Worm (Caenorhabditis elegans) whole organism, young adult: ENCODE measurements around the gene ctps-1.

Experiments
- B0261.1 ChIP-seq: sonication (generic microtip); optimal IDR thresholded peaks from 2 replicates; lab custom pipeline; 2016; ENCODE audit warnings: mild to moderate bottlenecking, missing genetic modification characterization, moderate library complexity, missing compliant biosample characterization
- B0336.3 ChIP-seq: fragments of 200-800 bp; sonication (Bioruptor generic); IDR thresholded peaks from 2 replicates; pipeline ENCODE4 v1.3.6; 2022; ENCODE audit warnings: missing genetic modification characterization, missing compliant biosample characterization
- F22D6.2 ChIP-seq: sonication (generic microtip); optimal IDR thresholded peaks from 2 replicates; lab custom pipeline; 2016; ENCODE audit warnings: mild to moderate bottlenecking, missing genetic modification characterization, missing compliant biosample characterization
- F37B4.10 ChIP-seq: fragments of 200-800 bp; sonication (Bioruptor generic); IDR thresholded peaks from 2 replicates; pipeline ENCODE4 v1.3.6; 2022; ENCODE audit warnings: missing genetic modification characterization, missing compliant biosample characterization
- K11D2.4 ChIP-seq: fragments of 200-800 bp; sonication (Bioruptor generic); IDR thresholded peaks from 2 replicates; pipeline ENCODE4 v1.3.6; 2022; ENCODE audit warnings: missing genetic modification reagents, missing genetic modification characterization, missing compliant biosample characterization
- T26A5.8 ChIP-seq: sonication (generic microtip); optimal IDR thresholded peaks from 2 replicates; lab custom pipeline; 2016; ENCODE audit warnings: missing genetic modification characterization, missing compliant biosample characterization
- Y67H2A.10 ChIP-seq: fragments of 200-800 bp; sonication (Bioruptor generic); conservative IDR thresholded peaks from 2 replicates; pipeline ENCODE4 v1.3.6; 2022; ENCODE audit warnings: missing genetic modification reagents, missing genetic modification characterization, missing compliant biosample characterization
- ZK185.1 ChIP-seq: sonication (generic microtip); optimal IDR thresholded peaks from 2 replicates; lab custom pipeline; 2016; ENCODE audit warnings: mild to moderate bottlenecking, missing genetic modification characterization, missing compliant biosample characterization; ENCODE audit not compliant: poor library complexity, severe bottlenecking
- aptf-3 ChIP-seq: fragments of 200-800 bp; sonication (Bioruptor generic); IDR thresholded peaks from 2 replicates; pipeline ENCODE4 v1.3.6; 2022; ENCODE audit warnings: missing genetic modification characterization, missing compliant biosample characterization
- atf-7 ChIP-seq: sonication (generic microtip); optimal IDR thresholded peaks from 2 replicates; lab custom pipeline; 2017; ENCODE audit warnings: mild to moderate bottlenecking, missing genetic modification characterization, missing compliant biosample characterization
- attf-5 ChIP-seq: fragments of 200-800 bp; sonication (Bioruptor generic); optimal IDR thresholded peaks from 2 replicates; lab custom pipeline; 2018; ENCODE audit warnings: mild to moderate bottlenecking, missing genetic modification characterization, missing compliant biosample characterization
- bed-2 ChIP-seq: fragments of 200-800 bp; sonication (Bioruptor generic); IDR thresholded peaks from 2 replicates; pipeline ENCODE4 v1.3.6; 2022; ENCODE audit warnings: missing genetic modification reagents, missing genetic modification characterization, missing compliant biosample characterization
- cebp-2 ChIP-seq: fragments of 200-800 bp; sonication (Bioruptor generic); IDR thresholded peaks from 2 replicates; pipeline ENCODE4 v1.3.6; 2022; ENCODE audit warnings: missing genetic modification characterization, missing compliant biosample characterization
- ceh-40 ChIP-seq: fragments of 200-800 bp; sonication (Bioruptor generic); IDR thresholded peaks from 2 replicates; pipeline ENCODE4 v1.3.6; 2022; ENCODE audit warnings: missing genetic modification characterization, missing compliant biosample characterization
- ceh-58 ChIP-seq: fragments of 200-800 bp; sonication (Bioruptor generic); IDR thresholded peaks from 2 replicates; pipeline ENCODE4 v1.3.6; 2022; ENCODE audit warnings: missing genetic modification characterization, missing compliant biosample characterization
- die-1 ChIP-seq: sonication (generic microtip); optimal IDR thresholded peaks from 2 replicates; lab custom pipeline; 2016; ENCODE audit warnings: missing genotype, mild to moderate bottlenecking, missing genetic modification characterization, missing compliant biosample characterization
- dox-1 ChIP-seq: fragments of 200-800 bp; sonication (Bioruptor generic); IDR thresholded peaks from 2 replicates; pipeline ENCODE4 v1.3.6; 2022; ENCODE audit warnings: missing genetic modification reagents, missing genetic modification characterization, missing compliant biosample characterization
- dpff-1 ChIP-seq: sonication (generic microtip); optimal IDR thresholded peaks from 2 replicates; lab custom pipeline; 2017; ENCODE audit warnings: mild to moderate bottlenecking, missing genetic modification characterization, missing compliant biosample characterization
- egrh-3 ChIP-seq: fragments of 200-800 bp; sonication (Bioruptor generic); IDR thresholded peaks from 2 replicates; pipeline ENCODE4 v1.3.6; 2022; ENCODE audit warnings: missing genetic modification reagents, missing genetic modification characterization, missing compliant biosample characterization
- ekl-4 ChIP-seq: fragments of 200-800 bp; sonication (Bioruptor generic); IDR thresholded peaks from 2 replicates; pipeline ENCODE4 v1.3.6; 2022; ENCODE audit warnings: missing genetic modification reagents, missing genetic modification characterization, missing compliant biosample characterization
- fkh-3 ChIP-seq: sonication (generic microtip); optimal IDR thresholded peaks from 2 replicates; lab custom pipeline; 2016; ENCODE audit warnings: mild to moderate bottlenecking, missing genetic modification characterization, missing compliant biosample characterization
- hlh-12 ChIP-seq: sonication (generic microtip); optimal IDR thresholded peaks from 2 replicates; lab custom pipeline; 2016; ENCODE audit warnings: missing genetic modification characterization, missing compliant biosample characterization
- hmg-1.2 ChIP-seq: fragments of 200-800 bp; sonication (Bioruptor generic); IDR thresholded peaks from 2 replicates; pipeline ENCODE4 v1.3.6; 2022; ENCODE audit warnings: missing genetic modification reagents, missing genetic modification characterization, missing compliant biosample characterization
- hrde-1 ChIP-seq: sonication (generic microtip); optimal IDR thresholded peaks from 2 replicates; lab custom pipeline; 2016; ENCODE audit warnings: missing genetic modification characterization, mild to moderate bottlenecking, missing compliant biosample characterization, moderate library complexity, missing genotype, missing genetic modification reagents, borderline replicate concordance
- lag-1 ChIP-seq: fragments of 200-800 bp; sonication (Bioruptor generic); IDR thresholded peaks from 2 replicates; pipeline ENCODE4 v1.3.6; 2022; ENCODE audit warnings: missing genetic modification reagents, missing genetic modification characterization, missing compliant biosample characterization
- lin-40 ChIP-seq: sonication (generic microtip); optimal IDR thresholded peaks from 2 replicates; lab custom pipeline; 2016; ENCODE audit warnings: missing genetic modification characterization, mild to moderate bottlenecking, missing compliant biosample characterization, missing genotype, missing genetic modification reagents
- lir-1 ChIP-seq: fragments of 200-800 bp; sonication (Bioruptor generic); conservative IDR thresholded peaks from 2 replicates; pipeline ENCODE4 v1.3.6; 2022; ENCODE audit warnings: missing genetic modification reagents, missing genetic modification characterization, missing compliant biosample characterization
- madf-10 ChIP-seq: sonication (generic microtip); optimal IDR thresholded peaks from 2 replicates; lab custom pipeline; 2016; ENCODE audit warnings: mild to moderate bottlenecking, missing genetic modification characterization, missing compliant biosample characterization
- madf-6 ChIP-seq: fragments of 200-800 bp; sonication (Bioruptor generic); IDR thresholded peaks from 2 replicates; pipeline ENCODE4 v1.3.6; 2022; ENCODE audit warnings: missing genetic modification reagents, missing genetic modification characterization, missing compliant biosample characterization
- nfya-1 ChIP-seq: sonication (generic microtip); optimal IDR thresholded peaks from 2 replicates; lab custom pipeline; 2017; ENCODE audit warnings: antibody characterized with exemption, missing compliant biosample characterization, missing genetic modification characterization, borderline replicate concordance; ENCODE audit not compliant: insufficient read depth
- nhr-120 ChIP-seq: fragments of 200-800 bp; sonication (Bioruptor generic); IDR thresholded peaks from 2 replicates; pipeline ENCODE4 v1.3.6; 2022; ENCODE audit warnings: missing genetic modification characterization, missing compliant biosample characterization
- nhr-80 ChIP-seq: sonication (generic microtip); optimal IDR thresholded peaks from 2 replicates; lab custom pipeline; 2016; ENCODE audit warnings: missing genetic modification characterization, missing compliant biosample characterization
- repo-1 ChIP-seq: sonication (generic microtip); optimal IDR thresholded peaks from 2 replicates; lab custom pipeline; 2017; ENCODE audit warnings: mild to moderate bottlenecking, missing genetic modification characterization, missing compliant biosample characterization
- rpc-1 ChIP-seq, 2 experiments: fragments of 150-350 bp in 1 of 2; sonication (generic microtip) in 1 of 2; optimal IDR thresholded peaks; 2 replicates each; lab custom pipeline; 2014 to 2018; ENCODE audit warnings: missing biosample characterization in 1 of 2, missing genetic modification characterization in 1 of 2, missing genetic modification reagents in 1 of 2, missing genotype in 1 of 2
- sea-2 ChIP-seq: fragments of 200-800 bp; sonication (Bioruptor generic); IDR thresholded peaks from 2 replicates; pipeline ENCODE4 v1.3.6; 2022; ENCODE audit warnings: missing genetic modification characterization, missing compliant biosample characterization
- snpc-1.3 ChIP-seq: sonication (generic microtip); optimal IDR thresholded peaks from 2 replicates; lab custom pipeline; 2017; ENCODE audit warnings: missing genetic modification characterization, mild to moderate bottlenecking, missing compliant biosample characterization, antibody characterized with exemption, moderate library complexity, missing genotype, missing genetic modification reagents; ENCODE audit not compliant: insufficient read depth
- snpc-4 ChIP-seq, 5 experiments: fragments of 150-350 bp in 1 of 5; sonication (generic microtip) in 4 of 5; optimal IDR thresholded peaks; 2 replicates each; lab custom pipeline; 2014 to 2018; ENCODE audit warnings: missing genetic modification characterization in 5 of 5, missing biosample characterization in 3 of 5, antibody characterized with exemption in 2 of 5, mild to moderate bottlenecking in 2 of 5, missing compliant biosample characterization in 2 of 5, missing genotype in 2 of 5, moderate library complexity in 2 of 5, missing genetic modification reagents in 1 of 5
- somi-1 ChIP-seq: fragments of 200-800 bp; sonication (Bioruptor generic); optimal IDR thresholded peaks from 2 replicates; lab custom pipeline; 2018; ENCODE audit warnings: mild to moderate bottlenecking, missing genetic modification characterization, missing compliant biosample characterization
- tlf-1 ChIP-seq: fragments of 200-800 bp; sonication (Bioruptor generic); optimal IDR thresholded peaks from 2 replicates; lab custom pipeline; 2018; ENCODE audit warnings: mild to moderate bottlenecking, missing genetic modification characterization, missing compliant biosample characterization
- zfh-2 ChIP-seq: fragments of 200-800 bp; sonication (Bioruptor generic); conservative IDR thresholded peaks from 2 replicates; pipeline ENCODE4 v1.3.6; 2022; ENCODE audit warnings: missing genetic modification reagents, missing genetic modification characterization, missing compliant biosample characterization
- zim-3 ChIP-seq: sonication (generic microtip); optimal IDR thresholded peaks from 2 replicates; lab custom pipeline; 2017; ENCODE audit warnings: mild to moderate bottlenecking, missing genetic modification characterization, moderate library complexity, missing compliant biosample characterization
- ztf-28 ChIP-seq: fragments of 200-800 bp; sonication (Bioruptor generic); IDR thresholded peaks from 2 replicates; pipeline ENCODE4 v1.3.6; 2022; ENCODE audit warnings: missing genetic modification reagents, missing genetic modification characterization, missing compliant biosample characterization

Gene ctps-1

ce11 chrV:16780554-16780953, 14.1 kb upstream of the ctps-1 start:
- TF ChIP-seq somi-1: peak; percentile 15
- no peak for TF ChIP-seq die-1 (tag; lab: Kevin White, UChicago)
- TF ChIP-seq, all 124 proteins: peak for 1

ce11 chrV:16781974-16782373, 12.7 kb upstream of the ctps-1 start:
- 0 out of 2 replicates have a peak, but pooled peaks have one; percentile 3 for TF ChIP-seq dox-1 (GFP tag; lab: Robert Waterston, UW)
- TF ChIP-seq cebp-2: no peak

- TF ChIP-seq madf-6 (GFP tag; lab: Robert Waterston, UW): no peak
- TF ChIP-seq nfya-1 (tag; lab: Kevin White, UChicago): peak; percentile 43
- TF ChIP-seq zim-3: no peak
- no peak for TF ChIP-seq snpc-1.3
- TF ChIP-seq B0261.1 (tag; lab: Kevin White, UChicago): no peak
- peak; percentile 16 for TF ChIP-seq repo-1 (tag; lab: Kevin White, UChicago)
- TF ChIP-seq B0336.3 (GFP tag; lab: Robert Waterston, UW): no peak
- no peak for TF ChIP-seq nhr-80 (tag; lab: Kevin White, UChicago)
- TF ChIP-seq somi-1: no peak
- TF ChIP-seq ceh-58 (GFP tag; lab: Robert Waterston, UW): no peak
- TF ChIP-seq tlf-1 (GFP tag; lab: Kevin White, UChicago): no peak
- no peak for TF ChIP-seq sea-2 (GFP tag; lab: Robert Waterston, UW)
- no peak for TF ChIP-seq lag-1 (GFP tag; lab: Robert Waterston, UW)
- TF ChIP-seq hmg-1.2 (GFP tag; lab: Robert Waterston, UW): no peak; the same call in 1 of the 2 replicates
- no peak for TF ChIP-seq lir-1
- no peak for TF ChIP-seq rpc-1 (optimal IDR thresholded peaks at IDR 0.05; lab: Kevin White, UChicago)
- no peak for TF ChIP-seq rpc-1 (tag; optimal IDR thresholded peaks at IDR 0.05; lab: Kevin White, UChicago)
- TF ChIP-seq lin-40 (tag; lab: Kevin White, UChicago): no peak
- TF ChIP-seq hlh-12 (tag; lab: Kevin White, UChicago): no peak
- TF ChIP-seq T26A5.8 (tag; lab: Kevin White, UChicago): no peak
- TF ChIP-seq egrh-3 (GFP tag; lab: Robert Waterston, UW): peak; percentile 50; the same call in 1 of the 2 replicates
- no peak for TF ChIP-seq ZK185.1 (tag; lab: Kevin White, UChicago)
- TF ChIP-seq ztf-28 (GFP tag; lab: Robert Waterston, UW): no peak
- no peak for TF ChIP-seq hrde-1 (tag; lab: Kevin White, UChicago)
- no peak for TF ChIP-seq fkh-3 (tag; lab: Kevin White, UChicago)
- no peak for TF ChIP-seq Y67H2A.10 (GFP tag; lab: Robert Waterston, UW)
- no peak for TF ChIP-seq ekl-4 (GFP tag; lab: Robert Waterston, UW)
- TF ChIP-seq bed-2: no peak
- no peak for TF ChIP-seq F22D6.2 (tag; lab: Kevin White, UChicago)
- no peak for TF ChIP-seq aptf-3 (GFP tag; lab: Robert Waterston, UW)
- no peak for TF ChIP-seq atf-7 (tag; lab: Kevin White, UChicago)
- TF ChIP-seq nhr-120 (GFP tag; lab: Robert Waterston, UW): no peak
- no peak for TF ChIP-seq attf-5 (GFP tag; lab: Kevin White, UChicago)
- 0 out of 2 replicates have a peak, but pooled peaks have one; percentile 22 for TF ChIP-seq K11D2.4 (GFP tag; lab: Robert Waterston, UW)
- TF ChIP-seq F37B4.10 (GFP tag; lab: Robert Waterston, UW): no peak
- TF ChIP-seq ceh-40: no peak
- TF ChIP-seq snpc-4 (GFP tag; optimal IDR thresholded peaks at IDR 0.05; lab: Kevin White, UChicago): no peak
- TF ChIP-seq snpc-4 (tag; optimal IDR thresholded peaks at IDR 0.05; lab: Kevin White, UChicago): no peak
- TF ChIP-seq dpff-1: no peak
- no peak for TF ChIP-seq madf-10 (tag; lab: Kevin White, UChicago)
- peak; percentile 80 for TF ChIP-seq zfh-2 (GFP tag; lab: Robert Waterston, UW)
Measured at ce11 chrV:16784806-16785205, 9.9 kb upstream of the ctps-1 start.
